Worm (Caenorhabditis elegans) whole organism, L4 larva: ENCODE results near the gene T28A8.4.

Source experiments
- D1046.2 ChIP-seq: fragments of 200-800 bp; sonication (Bioruptor generic); IDR thresholded peaks from 2 replicates; pipeline ENCODE4 v1.3.6; 2022; ENCODE audit warnings: missing genetic modification characterization, missing compliant biosample characterization
- F26F4.8 ChIP-seq: fragments of 200-800 bp; sonication (Bioruptor generic); conservative IDR thresholded peaks from 2 replicates; pipeline ENCODE4 v1.3.6; 2022; ENCODE audit warnings: missing genetic modification characterization, missing compliant biosample characterization
- F49E8.2 ChIP-seq: sonication (generic microtip); optimal IDR thresholded peaks from 2 replicates; lab custom pipeline; 2016; ENCODE audit warnings: missing compliant biosample characterization, mild to moderate bottlenecking, missing genetic modification characterization, borderline replicate concordance
- Y105C5A.15 ChIP-seq: fragments of 200-800 bp; sonication (Bioruptor generic); IDR thresholded peaks from 2 replicates; pipeline ENCODE4 v1.3.6; 2022; ENCODE audit warnings: missing genetic modification characterization, missing compliant biosample characterization
- Y48G9A.11 ChIP-seq: fragments of 200-800 bp; sonication (Bioruptor generic); IDR thresholded peaks from 2 replicates; pipeline ENCODE4 v1.3.6; 2022; ENCODE audit warnings: missing genetic modification reagents, missing genetic modification characterization, missing compliant biosample characterization
- aha-1 ChIP-seq: fragments of 150-350 bp; peaks from one replicate; lab custom pipeline; 2014; ENCODE audit warnings: missing biosample characterization, missing genetic modification characterization
- arid-1 ChIP-seq: fragments of 200-800 bp; sonication (Bioruptor generic); conservative IDR thresholded peaks from 2 replicates; pipeline ENCODE4 v1.3.6; 2022; ENCODE audit warnings: missing genetic modification reagents, missing genetic modification characterization, missing compliant biosample characterization
- attf-4 ChIP-seq: sonication (generic microtip); optimal IDR thresholded peaks from 3 replicates; lab custom pipeline; 2017; ENCODE audit warnings: missing biosample characterization, missing genetic modification characterization
- ceh-82 ChIP-seq: sonication (generic microtip); optimal IDR thresholded peaks from 2 replicates; lab custom pipeline; 2017; ENCODE audit warnings: missing biosample characterization, missing genetic modification characterization
- ctbp-1 ChIP-seq: fragments of 200-800 bp; sonication (Bioruptor generic); IDR thresholded peaks from 2 replicates; pipeline ENCODE4 v1.3.6; 2022; ENCODE audit warnings: missing genetic modification reagents, missing genetic modification characterization, missing compliant biosample characterization
- daf-19 ChIP-seq: fragments of 200-800 bp; sonication (Bioruptor generic); conservative IDR thresholded peaks from 2 replicates; pipeline ENCODE4 v1.3.6; 2022; ENCODE audit warnings: missing genetic modification characterization, missing compliant biosample characterization
- dmd-6 ChIP-seq: fragments of 200-800 bp; sonication (Bioruptor generic); IDR thresholded peaks from 2 replicates; pipeline ENCODE4 v1.3.6; 2022; ENCODE audit warnings: missing genetic modification reagents, missing genetic modification characterization, missing compliant biosample characterization
- dmd-8 ChIP-seq: fragments of 200-800 bp; sonication (Bioruptor generic); IDR thresholded peaks from 2 replicates; pipeline ENCODE4 v1.3.6; 2022; ENCODE audit warnings: missing genetic modification characterization, missing compliant biosample characterization
- hlh-11 ChIP-seq: fragments of 200-800 bp; sonication (Bioruptor generic); optimal IDR thresholded peaks from 2 replicates; lab custom pipeline; 2018; ENCODE audit warnings: mild to moderate bottlenecking, missing genetic modification characterization, missing compliant biosample characterization
- lim-7 ChIP-seq: fragments of 200-800 bp; sonication (Bioruptor generic); IDR thresholded peaks from 2 replicates; pipeline ENCODE4 v1.3.6; 2022; ENCODE audit warnings: missing genetic modification characterization, missing compliant biosample characterization
- lir-3 ChIP-seq: sonication (generic microtip); optimal IDR thresholded peaks from 2 replicates; lab custom pipeline; 2016; ENCODE audit warnings: mild to moderate bottlenecking, missing genetic modification characterization, missing compliant biosample characterization
- mes-2 ChIP-seq: sonication (generic microtip); optimal IDR thresholded peaks from 2 replicates; lab custom pipeline; 2016; ENCODE audit warnings: missing genotype, mild to moderate bottlenecking, missing genetic modification characterization, missing compliant biosample characterization; ENCODE audit not compliant: poor library complexity, severe bottlenecking
- mxl-3 ChIP-seq: fragments of 200-800 bp; sonication (Bioruptor generic); optimal IDR thresholded peaks from 2 replicates; lab custom pipeline; 2018; ENCODE audit warnings: mild to moderate bottlenecking, missing genetic modification characterization, missing compliant biosample characterization
- nhr-102 ChIP-seq: sonication (generic microtip); optimal IDR thresholded peaks from 2 replicates; lab custom pipeline; 2016; ENCODE audit warnings: mild to moderate bottlenecking, missing genetic modification characterization, moderate library complexity, missing compliant biosample characterization
- nhr-237 ChIP-seq: sonication (generic microtip); optimal IDR thresholded peaks from 2 replicates; lab custom pipeline; 2017; ENCODE audit warnings: missing biosample characterization, missing genetic modification characterization
- nhr-25 ChIP-seq: sonication (generic microtip); optimal IDR thresholded peaks from 2 replicates; lab custom pipeline; 2017; ENCODE audit warnings: missing genetic modification characterization, mild to moderate bottlenecking, missing compliant biosample characterization, antibody characterized with exemption, moderate library complexity, borderline replicate concordance; ENCODE audit not compliant: insufficient read depth
- nhr-76 ChIP-seq: fragments of 150-350 bp; optimal IDR thresholded peaks from 2 replicates; lab custom pipeline; 2014; ENCODE audit warnings: missing biosample characterization, missing genetic modification characterization
- pqm-1 ChIP-seq: sonication (generic microtip); optimal IDR thresholded peaks from 2 replicates; lab custom pipeline; 2017; ENCODE audit warnings: missing biosample characterization, missing genetic modification characterization
- sdz-12 ChIP-seq: fragments of 200-800 bp; sonication (Bioruptor generic); optimal IDR thresholded peaks from 2 replicates; lab custom pipeline; 2018; ENCODE audit warnings: mild to moderate bottlenecking, missing genetic modification characterization, missing compliant biosample characterization
- set-16 ChIP-seq: fragments of 200-800 bp; sonication (Bioruptor generic); IDR thresholded peaks from 2 replicates; pipeline ENCODE4 v1.3.6; 2022; ENCODE audit warnings: missing genetic modification reagents, missing genetic modification characterization, missing compliant biosample characterization
- skn-1 ChIP-seq: fragments of 150-350 bp; optimal IDR thresholded peaks from 2 replicates; lab custom pipeline; 2014; ENCODE audit warnings: missing biosample characterization, missing genetic modification characterization
- snpc-1.2 ChIP-seq: fragments of 200-800 bp; sonication (Bioruptor generic); IDR thresholded peaks from 2 replicates; pipeline ENCODE4 v1.3.6; 2022; ENCODE audit warnings: missing genetic modification reagents, missing genetic modification characterization, missing compliant biosample characterization
- snpc-4 ChIP-seq: fragments of 150-350 bp; optimal IDR thresholded peaks from 2 replicates; lab custom pipeline; 2014; ENCODE audit warnings: missing biosample characterization, missing genetic modification characterization
- tag-97 ChIP-seq: fragments of 200-800 bp; sonication (Bioruptor generic); IDR thresholded peaks from 2 replicates; pipeline ENCODE4 v1.3.6; 2022; ENCODE audit warnings: missing genetic modification characterization, missing compliant biosample characterization
- zag-1 ChIP-seq: fragments of 150-350 bp; optimal IDR thresholded peaks from 2 replicates; lab custom pipeline; 2014; ENCODE audit warnings: missing biosample characterization, missing genetic modification characterization
- zfp-3 ChIP-seq: fragments of 200-800 bp; sonication (Bioruptor generic); conservative IDR thresholded peaks from 2 replicates; pipeline ENCODE4 v1.3.6; 2022; ENCODE audit warnings: missing genetic modification reagents, missing genetic modification characterization, missing compliant biosample characterization
- ztf-11 ChIP-seq: fragments of 150-350 bp; optimal IDR thresholded peaks from 2 replicates; lab custom pipeline; 2014; ENCODE audit warnings: missing biosample characterization, missing genetic modification characterization

Gene T28A8.4

DNA sequence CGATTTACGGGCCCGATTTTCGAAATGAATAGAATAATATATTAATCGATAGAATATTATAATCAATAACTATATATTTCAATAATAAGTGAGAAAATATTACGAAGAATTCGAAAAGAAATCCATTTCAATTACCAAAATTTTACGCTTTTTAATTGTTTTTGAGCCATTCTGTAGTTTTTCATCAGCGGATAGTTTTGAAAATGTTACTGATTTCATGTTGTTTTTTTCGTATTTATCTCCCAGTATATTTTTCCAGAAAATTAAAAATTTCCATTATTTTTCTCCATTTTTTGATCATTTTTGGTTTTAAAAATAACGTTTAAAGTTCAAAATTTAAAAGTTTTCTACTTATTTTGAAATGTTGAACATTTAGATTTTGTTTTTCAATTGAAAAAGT lies 2.2 kb downstream of the T28A8.4 start, which contains the start of gene T28A8.3:
Gene T28A8.3 (plus strand): TSS at position 301 of the 400 bp plus-strand sequence.
- TF ChIP-seq tag-97 (no peak), Y105C5A.15 (no peak), F49E8.2 (tag; lab: Kevin White, UChicago) (no peak), dmd-8 (GFP tag; lab: Robert Waterston, UW) (no peak), lir-3 (tag; lab: Kevin White, UChicago) (no peak), skn-1 (tag; lab: Kevin White, UChicago) (no peak), hlh-11 (tag; lab: Kevin White, UChicago) (no peak), dmd-6 (GFP tag; lab: Robert Waterston, UW) (no peak), F26F4.8 (no peak)

DNA sequence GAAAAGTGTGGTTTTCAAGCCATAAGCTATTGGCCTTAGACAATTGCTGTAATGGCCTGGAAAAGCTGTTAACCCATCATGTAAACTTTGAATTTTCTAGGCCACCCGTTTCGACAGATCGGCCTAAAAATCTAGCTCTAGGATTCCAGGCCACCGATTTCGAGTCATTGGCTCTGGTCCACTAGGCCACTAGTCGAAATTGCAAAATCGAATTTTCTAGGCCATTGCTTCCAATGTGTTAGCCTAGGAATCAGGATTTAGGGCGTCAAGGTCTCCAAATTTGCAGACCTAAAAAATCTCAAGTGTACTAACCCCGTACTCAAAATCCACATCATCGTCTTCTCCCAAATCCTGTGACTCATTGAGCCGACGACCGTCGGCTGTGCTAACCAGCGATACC lies 7.3 kb downstream of the T28A8.4 start:
- TF ChIP-seq sdz-12 (GFP tag; lab: Kevin White, UChicago), result no peak
- TF ChIP-seq attf-4 (tag; lab: Kevin White, UChicago), result no peak
- TF ChIP-seq aha-1 (tag; lab: Kevin White, UChicago), result peak; percentile 94
- TF ChIP-seq mxl-3, result no peak
- TF ChIP-seq zfp-3 (GFP tag; lab: Robert Waterston, UW), result no peak
- no peak for TF ChIP-seq D1046.2

DNA sequence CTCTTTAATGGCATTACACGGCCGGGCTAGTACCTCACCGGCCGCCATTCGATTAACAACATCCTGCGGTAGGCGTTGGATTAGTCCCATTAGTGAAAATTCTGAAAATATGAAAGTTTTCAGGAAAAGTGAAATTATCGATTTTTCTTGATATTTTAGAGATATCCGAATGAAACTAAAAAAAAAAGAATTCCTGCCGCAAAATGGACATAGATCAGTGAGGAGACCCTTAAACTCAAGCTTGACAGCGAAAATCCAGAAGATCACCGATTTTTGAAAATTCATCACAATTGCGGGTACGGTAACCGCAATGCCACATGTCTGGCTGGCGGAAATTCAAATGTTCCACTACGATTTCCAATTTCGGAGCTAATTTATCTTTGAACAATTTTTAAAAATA lies 11.0 kb downstream of the T28A8.4 start, which contains the start of gene mlh-1:
Gene mlh-1 (minus strand): TSS at position 101 of the 400 bp plus-strand sequence.
- no peak for TF ChIP-seq nhr-237
- 0 out of 2 replicates have a peak, but pooled peaks have one; percentile 34 for TF ChIP-seq zfp-3 (GFP tag; lab: Robert Waterston, UW)
- TF ChIP-seq Y48G9A.11, result 0 out of 2 replicates have a peak, but pooled peaks have one; percentile 45
- TF ChIP-seq, all 104 proteins: peak for 2

DNA sequence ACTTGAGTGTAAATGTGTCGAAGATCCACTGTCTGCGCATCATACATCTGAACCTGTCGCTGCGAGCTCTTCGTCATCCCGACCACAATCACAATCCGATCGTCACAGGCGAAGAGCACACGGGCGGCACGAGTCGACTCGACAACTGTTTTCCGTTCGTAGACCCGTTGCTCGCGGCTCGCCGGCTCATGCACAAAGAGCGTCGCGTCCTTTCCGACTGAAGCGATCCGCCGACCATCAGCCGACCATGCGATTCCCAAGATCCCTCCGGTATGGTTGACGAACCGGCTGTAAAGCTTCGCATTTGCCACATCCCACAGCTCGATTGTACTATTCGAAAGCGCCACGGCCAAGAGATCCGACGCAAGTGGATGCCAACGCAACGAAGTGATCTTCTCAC lies 15.0 kb downstream of the T28A8.4 start:
- no peak for TF ChIP-seq ctbp-1 (GFP tag; lab: Robert Waterston, UW)
- TF ChIP-seq mes-2 (tag; lab: Kevin White, UChicago), result no peak
- no peak for TF ChIP-seq nhr-76 (tag; lab: Kevin White, UChicago)
- no peak for TF ChIP-seq sdz-12 (GFP tag; lab: Kevin White, UChicago)
- TF ChIP-seq lir-3 (tag; lab: Kevin White, UChicago), result no peak
- TF ChIP-seq set-16, result peak; percentile 80
- no peak for TF ChIP-seq zag-1

DNA sequence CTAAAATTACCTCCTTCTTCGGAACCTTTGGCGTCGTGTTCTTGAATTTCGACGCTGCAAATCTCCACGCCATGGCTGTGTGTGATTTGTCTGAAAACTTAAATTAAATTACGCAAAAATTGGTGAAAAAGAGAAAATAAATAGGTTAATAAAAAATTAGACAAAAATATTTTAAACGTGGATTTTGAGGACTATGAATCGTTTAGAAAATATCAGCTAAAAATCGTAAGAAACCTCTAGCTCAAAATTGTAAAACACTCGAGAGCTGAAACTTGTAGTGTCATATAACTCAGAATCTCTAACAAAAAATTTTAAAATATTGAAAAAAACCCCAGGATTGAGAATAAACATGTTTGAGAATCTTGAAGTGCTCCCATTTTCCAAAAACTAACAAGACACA lies 20.5 kb downstream of the T28A8.4 start, which contains the start of gene pod-1:
Gene pod-1 (minus strand): TSS at position 101 of the 400 bp plus-strand sequence.
- TF ChIP-seq lim-7 (GFP tag; lab: Robert Waterston, UW) (no peak), pqm-1 (tag; lab: Kevin White, UChicago) (no peak), mxl-3 (no peak), arid-1 (GFP tag; lab: Robert Waterston, UW) (no peak), nhr-102 (no peak), ztf-11 (tag; lab: Kevin White, UChicago) (no peak), snpc-1.2 (GFP tag; lab: Robert Waterston, UW) (no peak), daf-19 (no peak), snpc-4 (tag; lab: Kevin White, UChicago) (no peak), ceh-82 (tag; lab: Kevin White, UChicago) (no peak), nhr-25 (tag; lab: Kevin White, UChicago) (no peak)
